Worm (Caenorhabditis elegans) whole organism, L1 larva: Measurements from ENCODE around the gene dhs-31.
A peak's percentile ranks its signal among the peaks of the same experiment; 100 is the strongest.

Source experiments
- C34B4.2 ChIP-seq: sonication (generic microtip); optimal IDR thresholded peaks from 2 replicates; lab custom pipeline; 2017; ENCODE audit warnings: mild to moderate bottlenecking, missing genetic modification characterization, missing compliant biosample characterization
- Y116A8C.19 ChIP-seq: sonication (generic microtip); optimal IDR thresholded peaks from 2 replicates; lab custom pipeline; 2016; ENCODE audit warnings: missing compliant biosample characterization, missing genetic modification characterization, borderline replicate concordance
- aha-1 ChIP-seq: fragments of 150-350 bp; optimal IDR thresholded peaks from 2 replicates; lab custom pipeline; 2014; ENCODE audit warnings: missing biosample characterization, missing genetic modification characterization
- ama-1 ChIP-seq: fragments of 150-350 bp; optimal IDR thresholded peaks from 2 replicates; lab custom pipeline; 2014
- ceh-8 ChIP-seq: fragments of 200-800 bp; sonication (Bioruptor generic); optimal IDR thresholded peaks from 2 replicates; lab custom pipeline; 2018; ENCODE audit warnings: mild to moderate bottlenecking, missing genetic modification characterization, moderate library complexity, missing compliant biosample characterization
- ceh-82 ChIP-seq, 3 experiments: fragments of 150-350 bp in 1 of 3; sonication (generic microtip) in 2 of 3; optimal IDR thresholded peaks; 2 replicates each; lab custom pipeline; 2014 to 2017; ENCODE audit warnings: missing biosample characterization in 3 of 3, missing genetic modification characterization in 3 of 3
- ceh-88 ChIP-seq: fragments of 200-800 bp; sonication (Bioruptor generic); IDR thresholded peaks from 2 replicates; pipeline ENCODE4 v1.3.6; 2022; ENCODE audit warnings: missing genetic modification characterization, missing compliant biosample characterization
- ceh-90 ChIP-seq: sonication (generic microtip); optimal IDR thresholded peaks from 2 replicates; lab custom pipeline; 2016; ENCODE audit warnings: missing genetic modification characterization, missing compliant biosample characterization
- ces-1 ChIP-seq: fragments of 150-350 bp; optimal IDR thresholded peaks from 2 replicates; lab custom pipeline; 2014; ENCODE audit warnings: missing biosample characterization, missing genetic modification reagents, missing genetic modification characterization
- dpl-1 ChIP-seq, 3 experiments: fragments of 150-350 bp in 2 of 3; sonication (generic microtip) in 1 of 3; optimal IDR thresholded peaks; 2 replicates each; lab custom pipeline; 2014 to 2017; ENCODE audit warnings: missing biosample characterization in 3 of 3, missing genetic modification characterization in 3 of 3, missing genetic modification reagents in 3 of 3
- efl-1 ChIP-seq, 4 experiments: fragments of 150-350 bp; optimal IDR thresholded peaks in 3 of 4; peaks in 1 of 4; 1 replicate in 1 of 4; 2 replicates in 3 of 4; lab custom pipeline; 2014; ENCODE audit warnings: missing biosample characterization in 2 of 4, missing genetic modification characterization in 2 of 4, missing genetic modification reagents in 2 of 4
- egl-27 ChIP-seq, 2 experiments: fragments of 150-350 bp in 1 of 2; sonication (generic microtip); optimal IDR thresholded peaks; 3 replicates each; lab custom pipeline; 2017 to 2018; ENCODE audit warnings: missing biosample characterization in 2 of 2, missing genetic modification characterization in 2 of 2, missing genetic modification reagents in 2 of 2
- elt-2 ChIP-seq: sonication (generic microtip); optimal IDR thresholded peaks from 2 replicates; lab custom pipeline; 2016; ENCODE audit warnings: missing genetic modification characterization, mild to moderate bottlenecking, inconsistent platforms, missing compliant biosample characterization, missing genetic modification reagents
- fos-1 ChIP-seq: fragments of 150-350 bp; optimal IDR thresholded peaks from 2 replicates; lab custom pipeline; 2014; ENCODE audit warnings: missing biosample characterization, missing genetic modification characterization
- grh-1 ChIP-seq: fragments of 200-800 bp; sonication (Bioruptor generic); IDR thresholded peaks from 2 replicates; pipeline ENCODE4 v1.3.6; 2022; ENCODE audit warnings: missing genetic modification reagents, missing genetic modification characterization, missing compliant biosample characterization
- hlh-4 ChIP-seq: sonication (generic microtip); optimal IDR thresholded peaks from 2 replicates; lab custom pipeline; 2016; ENCODE audit warnings: mild to moderate bottlenecking, missing genetic modification characterization, missing compliant biosample characterization
- isw-1 ChIP-seq: fragments of 200-800 bp; sonication (Bioruptor generic); IDR thresholded peaks from 2 replicates; pipeline ENCODE4 v1.3.6; 2022; ENCODE audit warnings: missing genetic modification characterization, missing compliant biosample characterization
- jun-1 ChIP-seq: fragments of 150-350 bp; optimal IDR thresholded peaks from 2 replicates; lab custom pipeline; 2014; ENCODE audit warnings: missing biosample characterization, missing genetic modification reagents, missing genetic modification characterization
- lin-13 ChIP-seq: fragments of 150-350 bp; optimal IDR thresholded peaks from 2 replicates; lab custom pipeline; 2014; ENCODE audit warnings: missing biosample characterization, missing genetic modification reagents, missing genetic modification characterization
- lin-35 ChIP-seq, 2 experiments: fragments of 150-350 bp; optimal IDR thresholded peaks; 2 replicates each; lab custom pipeline; 2014; ENCODE audit warnings: missing biosample characterization in 2 of 2, missing genetic modification characterization in 2 of 2, missing genetic modification reagents in 2 of 2
- mdl-1 ChIP-seq, 2 experiments: fragments of 150-350 bp; optimal IDR thresholded peaks; 2 replicates each; lab custom pipeline; 2014 to 2017; ENCODE audit warnings: missing biosample characterization in 2 of 2, missing genetic modification characterization in 2 of 2, inconsistent platforms in 1 of 2
- nhr-20 ChIP-seq: sonication (generic microtip); optimal IDR thresholded peaks from 2 replicates; lab custom pipeline; 2016; ENCODE audit warnings: mild to moderate bottlenecking, missing genetic modification characterization, missing compliant biosample characterization
- nhr-71 ChIP-seq: sonication (generic microtip); optimal IDR thresholded peaks from 2 replicates; lab custom pipeline; 2016; ENCODE audit warnings: mild to moderate bottlenecking, missing genetic modification characterization, moderate library complexity, missing compliant biosample characterization
- nhr-77 ChIP-seq: fragments of 150-350 bp; optimal IDR thresholded peaks from 2 replicates; lab custom pipeline; 2014; ENCODE audit warnings: missing biosample characterization, missing genetic modification characterization
- nhr-84 ChIP-seq: sonication (generic microtip); optimal IDR thresholded peaks from 2 replicates; lab custom pipeline; 2017; ENCODE audit warnings: missing biosample characterization, missing genetic modification characterization
- nhr-85 ChIP-seq: sonication (generic microtip); peaks from one replicate; lab custom pipeline; 2016; ENCODE audit warnings: missing genetic modification characterization, inconsistent platforms, missing compliant biosample characterization
- nhr-90 ChIP-seq: sonication (generic microtip); optimal IDR thresholded peaks from 2 replicates; lab custom pipeline; 2016; ENCODE audit warnings: mild to moderate bottlenecking, missing genetic modification characterization, missing compliant biosample characterization; ENCODE audit not compliant: poor library complexity
- pag-3 ChIP-seq: sonication (generic microtip); optimal IDR thresholded peaks from 2 replicates; lab custom pipeline; 2017; ENCODE audit warnings: missing genetic modification characterization, mild to moderate bottlenecking, missing compliant biosample characterization, antibody characterized with exemption, borderline replicate concordance; ENCODE audit not compliant: insufficient read depth
- pax-3 ChIP-seq: fragments of 200-800 bp; sonication (Bioruptor generic); optimal IDR thresholded peaks from 2 replicates; lab custom pipeline; 2018; ENCODE audit warnings: mild to moderate bottlenecking, missing genetic modification characterization, moderate library complexity, missing compliant biosample characterization
- sup-37 ChIP-seq: fragments of 200-800 bp; sonication (Bioruptor generic); optimal IDR thresholded peaks from 2 replicates; lab custom pipeline; 2018; ENCODE audit warnings: mild to moderate bottlenecking, missing genetic modification characterization, missing compliant biosample characterization
- tlp-1 ChIP-seq: fragments of 150-350 bp; optimal IDR thresholded peaks from 2 replicates; lab custom pipeline; 2014; ENCODE audit warnings: missing biosample characterization, missing genetic modification characterization
- unc-30 ChIP-seq: sonication (generic microtip); optimal IDR thresholded peaks from 2 replicates; lab custom pipeline; 2017; ENCODE audit warnings: missing biosample characterization, missing genetic modification characterization
- unc-62 ChIP-seq: fragments of 150-350 bp; optimal IDR thresholded peaks from 2 replicates; lab custom pipeline; 2014; ENCODE audit warnings: missing biosample characterization, missing genetic modification reagents, missing genetic modification characterization
- zag-1 ChIP-seq: fragments of 150-350 bp; optimal IDR thresholded peaks from 2 replicates; lab custom pipeline; 2014; ENCODE audit warnings: missing biosample characterization, missing genetic modification characterization
- zip-4 ChIP-seq: fragments of 200-800 bp; sonication (Bioruptor generic); optimal IDR thresholded peaks from 2 replicates; lab custom pipeline; 2018; ENCODE audit warnings: mild to moderate bottlenecking, missing genetic modification characterization, moderate library complexity, missing compliant biosample characterization
- ztf-4 ChIP-seq: fragments of 150-350 bp; optimal IDR thresholded peaks from 2 replicates; lab custom pipeline; 2014; ENCODE audit warnings: missing biosample characterization, missing genetic modification characterization

The dhs-31 gene

ce11 chrIV:10059175-10059574 lies 18.5 kb upstream of the dhs-31 start:
- no peak for TF ChIP-seq unc-30
- peak; percentile 31 for TF ChIP-seq nhr-71 (tag; lab: Kevin White, UChicago)
- peak; percentile 70 for TF ChIP-seq tlp-1 (tag; lab: Kevin White, UChicago)
- no peak for TF ChIP-seq efl-1 (optimal IDR thresholded peaks at IDR 0.05; lab: Kevin White, UChicago)
- TF ChIP-seq efl-1 (GFP tag; optimal IDR thresholded peaks at IDR 0.05 in 1 of 2; lab: Kevin White, UChicago): peak in 1 of 2 experiments; percentile 38
- peak; percentile 98 for TF ChIP-seq elt-2
- TF ChIP-seq nhr-90 (tag; lab: Kevin White, UChicago): peak; percentile 3
- no peak for TF ChIP-seq isw-1 (GFP tag; lab: Robert Waterston, UW)
- peak; percentile 10 for TF ChIP-seq nhr-20 (tag; lab: Kevin White, UChicago)
- TF ChIP-seq, all 84 proteins: peak for 6

ce11 chrIV:10056138-10056537 lies 15.4 kb upstream of the dhs-31 start, which contains the start of gene T04B2.7:
T04B2.7 (minus strand) TSS chrIV:10056238.
- TF ChIP-seq ces-1 (no peak), nhr-84 (tag; lab: Kevin White, UChicago) (no peak), zag-1 (no peak), lin-35 (GFP tag; optimal IDR thresholded peaks at IDR 0.05; lab: Kevin White, UChicago) (no peak), ama-1 (lab: Kevin White, UChicago) (no peak), nhr-77 (tag; lab: Kevin White, UChicago) (no peak), nhr-85 (tag; lab: Kevin White, UChicago) (no peak), zip-4 (no peak), ceh-8 (GFP tag; lab: Kevin White, UChicago) (no peak), Y116A8C.19 (no peak), hlh-4 (tag; lab: Kevin White, UChicago) (no peak), ceh-82 (tag; optimal IDR thresholded peaks at IDR 0.05; lab: Kevin White, UChicago) (no peak), jun-1 (tag; lab: Kevin White, UChicago) (no peak)
- TF ChIP-seq, all 84 proteins: peak for 0

ce11 chrIV:10053550-10053949 lies 12.8 kb upstream of the dhs-31 start, which contains the start of gene srv-12:
srv-12 (minus strand) TSS chrIV:10053650.
- no peak for TF ChIP-seq ceh-90
- TF ChIP-seq nhr-84 (tag; lab: Kevin White, UChicago): no peak
- TF ChIP-seq pax-3 (tag; lab: Kevin White, UChicago): no peak
- no peak for TF ChIP-seq sup-37 (GFP tag; lab: Kevin White, UChicago)
- TF ChIP-seq ceh-88 (GFP tag; lab: Robert Waterston, UW): no peak
- TF ChIP-seq unc-30: no peak
- TF ChIP-seq grh-1 (GFP tag; lab: Robert Waterston, UW): no peak
- TF ChIP-seq lin-13: no peak
- TF ChIP-seq nhr-77 (tag; lab: Kevin White, UChicago): no peak
- no peak for TF ChIP-seq unc-62
- TF ChIP-seq ztf-4: no peak
- TF ChIP-seq mdl-1 (tag; optimal IDR thresholded peaks at IDR 0.05; lab: Kevin White, UChicago): no peak
- TF ChIP-seq aha-1 (tag; lab: Kevin White, UChicago): no peak
- TF ChIP-seq pag-3 (tag; lab: Kevin White, UChicago): no peak

- TF ChIP-seq grh-1 (GFP tag; lab: Robert Waterston, UW) (no peak), dpl-1 (GFP tag; optimal IDR thresholded peaks at IDR 0.05; lab: Kevin White, UChicago) (no peak), aha-1 (tag; lab: Kevin White, UChicago) (no peak), C34B4.2 (no peak), egl-27 (tag; optimal IDR thresholded peaks at IDR 0.05; lab: Kevin White, UChicago) (no peak), elt-2 (no peak), fos-1 (tag; lab: Kevin White, UChicago) (no peak)
These were observed 10.4 kb upstream of the dhs-31 start, which contains the start of gene T04B2.8 for ce11 chrIV:10051088-10051487. T04B2.8 (minus strand) TSS chrIV:10051188.
